Fruit fly (Drosophila melanogaster) whole organism, embryonic: ENCODE measurements around the gene CG14431.

Experiments
- Adf1 ChIP-seq: fragments of 200-800 bp; sonication (Bioruptor generic); IDR thresholded peaks from 2 replicates; pipeline ENCODE4 v1.3.6; 2022; ENCODE audit warnings: missing biosample characterization, missing genetic modification characterization
- Asciz ChIP-seq: fragments of 200-800 bp; sonication (Bioruptor generic); optimal IDR thresholded peaks from 2 replicates; lab custom pipeline; 2017; ENCODE audit warnings: missing biosample characterization, mild to moderate bottlenecking, missing genetic modification characterization, missing genetic modification reagents
- B-H2 ChIP-seq: fragments of 200-800 bp; sonication (Bioruptor generic); optimal IDR thresholded peaks from 2 replicates; lab custom pipeline; 2018; ENCODE audit warnings: missing biosample characterization, mild to moderate bottlenecking, missing genetic modification characterization
- CG10147 ChIP-seq: fragments of 200-800 bp; sonication (Bioruptor generic); optimal IDR thresholded peaks from 2 replicates; lab custom pipeline; 2019; ENCODE audit warnings: missing biosample characterization, mild to moderate bottlenecking, missing genetic modification characterization, moderate library complexity
- CG11398 ChIP-seq: fragments of 200-800 bp; sonication (Bioruptor generic); optimal IDR thresholded peaks from 2 replicates; lab custom pipeline; 2016; ENCODE audit warnings: missing biosample characterization, missing genetic modification characterization
- CG1647 ChIP-seq: fragments of 200-800 bp; sonication (Bioruptor generic); optimal IDR thresholded peaks from 3 replicates; lab custom pipeline; 2016; ENCODE audit warnings: missing biosample characterization, missing genetic modification characterization
- CG16779 ChIP-seq: fragments of 200-800 bp; sonication (Bioruptor generic); IDR thresholded peaks from 2 replicates; pipeline ENCODE4 v1.3.6; 2022; ENCODE audit warnings: missing biosample characterization, missing genetic modification characterization
- CG17186 ChIP-seq: fragments of 200-800 bp; sonication (Bioruptor generic); optimal IDR thresholded peaks from 3 replicates; lab custom pipeline; 2017; ENCODE audit warnings: missing biosample characterization, missing genetic modification reagents, missing genetic modification characterization
- CG2875 ChIP-seq: fragments of 200-800 bp; sonication (Bioruptor generic); optimal IDR thresholded peaks from 2 replicates; lab custom pipeline; 2017; ENCODE audit warnings: missing biosample characterization, mild to moderate bottlenecking, missing genetic modification characterization, missing genetic modification reagents
- CG31365 ChIP-seq: fragments of 200-800 bp; sonication (Bioruptor generic); optimal IDR thresholded peaks from 2 replicates; lab custom pipeline; 2018; ENCODE audit warnings: missing biosample characterization, mild to moderate bottlenecking, missing genetic modification characterization
- CG3163 ChIP-seq: fragments of 200-800 bp; sonication (Bioruptor generic); optimal IDR thresholded peaks from 3 replicates; lab custom pipeline; 2016; ENCODE audit warnings: missing biosample characterization, missing genetic modification characterization
- CG4360 ChIP-seq: fragments of 200-800 bp; sonication (Bioruptor generic); IDR thresholded peaks from 2 replicates; pipeline ENCODE4 v1.3.6; 2022; ENCODE audit warnings: missing biosample characterization, missing genetic modification characterization
- CG6272 ChIP-seq: fragments of 200-800 bp; sonication (Bioruptor generic); IDR thresholded peaks from 2 replicates; pipeline ENCODE4 v1.3.6; 2022; ENCODE audit warnings: missing biosample characterization, missing genetic modification characterization
- CG6654 ChIP-seq: fragments of 200-800 bp; sonication (Bioruptor generic); optimal IDR thresholded peaks from 2 replicates; lab custom pipeline; 2017; ENCODE audit warnings: missing biosample characterization, mild to moderate bottlenecking, missing genetic modification characterization
- CG6791 ChIP-seq: fragments of 200-800 bp; sonication (Bioruptor generic); IDR thresholded peaks from 3 replicates; pipeline ENCODE4 v1.3.6; 2022; ENCODE audit warnings: missing biosample characterization, missing genetic modification characterization; ENCODE audit not compliant: partially characterized antibody
- CG8765 ChIP-seq: fragments of 200-800 bp; sonication (Bioruptor generic); IDR thresholded peaks from 2 replicates; pipeline ENCODE4 v1.3.6; 2022; ENCODE audit warnings: missing biosample characterization, missing genetic modification characterization
- Dek ChIP-seq: fragments of 200-800 bp; sonication (Bioruptor generic); optimal IDR thresholded peaks from 3 replicates; lab custom pipeline; 2019; ENCODE audit warnings: missing biosample characterization, mild to moderate bottlenecking, missing genetic modification characterization, moderate library complexity
- Dfd ChIP-seq, 2 experiments: fragments of >200 bp; optimal IDR thresholded peaks; 2 replicates each; lab custom pipeline; 2017; ENCODE audit warnings: missing biosample characterization in 2 of 2, missing genetic modification characterization in 2 of 2
- GATAe ChIP-seq: fragments of 200-800 bp; sonication (Bioruptor generic); conservative IDR thresholded peaks from 2 replicates; pipeline ENCODE4 v1.3.6; 2022; ENCODE audit warnings: missing biosample characterization, missing genetic modification characterization
- HLH3B ChIP-seq: fragments of 200-800 bp; sonication (Bioruptor generic); IDR thresholded peaks from 2 replicates; pipeline ENCODE4 v1.3.6; 2022; ENCODE audit warnings: missing biosample characterization, missing genetic modification characterization
- Hmr ChIP-seq: fragments of 200-800 bp; sonication (Bioruptor generic); optimal IDR thresholded peaks from 3 replicates; lab custom pipeline; 2017; ENCODE audit warnings: mild to moderate bottlenecking, missing biosample characterization, missing genetic modification reagents, missing genetic modification characterization
- Hr51 ChIP-seq, 2 experiments: fragments of 200-800 bp; sonication (Bioruptor generic); optimal IDR thresholded peaks; 2 replicates in 1 of 2; 3 replicates in 1 of 2; lab custom pipeline; 2016 to 2018; ENCODE audit warnings: missing biosample characterization in 2 of 2, missing genetic modification characterization in 2 of 2, mild to moderate bottlenecking in 1 of 2, moderate library complexity in 1 of 2
- Myb ChIP-seq: fragments of 200-800 bp; sonication (Bioruptor generic); optimal IDR thresholded peaks from 2 replicates; lab custom pipeline; 2016; ENCODE audit warnings: missing biosample characterization, missing genetic modification characterization
- NC2β ChIP-seq: fragments of 200-800 bp; sonication (Bioruptor generic); optimal IDR thresholded peaks from 2 replicates; lab custom pipeline; 2016; ENCODE audit warnings: missing biosample characterization, missing genetic modification characterization
- Nf-YA ChIP-seq: fragments of 200-800 bp; sonication (Bioruptor generic); IDR thresholded peaks from 2 replicates; pipeline ENCODE4 v1.3.6; 2022; ENCODE audit warnings: missing biosample characterization, missing genetic modification characterization
- PHDP ChIP-seq: fragments of 200-800 bp; sonication (Bioruptor generic); optimal IDR thresholded peaks from 3 replicates; lab custom pipeline; 2018; ENCODE audit warnings: missing biosample characterization, mild to moderate bottlenecking, missing genetic modification characterization, moderate library complexity
- Spps ChIP-seq: fragments of 200-800 bp; sonication (Bioruptor generic); optimal IDR thresholded peaks from 2 replicates; lab custom pipeline; 2018; ENCODE audit warnings: missing biosample characterization, mild to moderate bottlenecking, missing genetic modification characterization
- Ssrp ChIP-seq: fragments of 200-800 bp; sonication (Bioruptor generic); optimal IDR thresholded peaks from 2 replicates; lab custom pipeline; 2018; ENCODE audit warnings: missing biosample characterization, mild to moderate bottlenecking, missing genetic modification characterization, moderate library complexity
- Vsx1 ChIP-seq: fragments of 200-800 bp; sonication (Bioruptor generic); optimal IDR thresholded peaks from 2 replicates; lab custom pipeline; 2017; ENCODE audit warnings: missing biosample characterization, mild to moderate bottlenecking, missing genetic modification characterization, missing genetic modification reagents
- ab ChIP-seq: fragments of 200-800 bp; sonication (Bioruptor generic); optimal IDR thresholded peaks from 2 replicates; lab custom pipeline; 2016; ENCODE audit warnings: missing biosample characterization, missing genetic modification characterization
- chif ChIP-seq, 2 experiments: fragments of 200-800 bp; sonication (Bioruptor generic); optimal IDR thresholded peaks; 3 replicates each; lab custom pipeline; 2016; ENCODE audit warnings: missing biosample characterization in 2 of 2, missing genetic modification characterization in 2 of 2
- dmrt99B ChIP-seq: fragments of 200-800 bp; sonication (Bioruptor generic); optimal IDR thresholded peaks from 2 replicates; lab custom pipeline; 2018; ENCODE audit warnings: missing biosample characterization, mild to moderate bottlenecking, missing genetic modification characterization, moderate library complexity
- fru ChIP-seq: fragments of >200 bp; optimal IDR thresholded peaks from 2 replicates; lab custom pipeline; 2017
- ftz-f1 ChIP-seq: fragments of 200-800 bp; sonication (Bioruptor generic); optimal IDR thresholded peaks from 2 replicates; lab custom pipeline; 2016; ENCODE audit warnings: missing biosample characterization, missing genetic modification characterization
- gce ChIP-seq: fragments of 200-800 bp; sonication (Bioruptor generic); IDR thresholded peaks from 3 replicates; pipeline ENCODE4 v1.3.6; 2022; ENCODE audit warnings: missing biosample characterization, missing genetic modification characterization
- gcm ChIP-seq: fragments of 200-800 bp; sonication (Bioruptor generic); optimal IDR thresholded peaks from 2 replicates; lab custom pipeline; 2019; ENCODE audit warnings: missing biosample characterization, mild to moderate bottlenecking, missing genetic modification characterization, moderate library complexity
- lilli ChIP-seq: fragments of 200-800 bp; sonication (Bioruptor generic); optimal IDR thresholded peaks from 3 replicates; lab custom pipeline; 2016; ENCODE audit warnings: missing biosample characterization, missing genetic modification characterization
- maf-S ChIP-seq: fragments of 200-800 bp; sonication (Bioruptor generic); optimal IDR thresholded peaks from 2 replicates; lab custom pipeline; 2016; ENCODE audit warnings: missing biosample characterization, missing genetic modification characterization
- oc ChIP-seq: fragments of 200-800 bp; sonication (Bioruptor generic); optimal IDR thresholded peaks from 2 replicates; lab custom pipeline; 2018; ENCODE audit warnings: missing biosample characterization, mild to moderate bottlenecking, missing genetic modification characterization, moderate library complexity
- pnt ChIP-seq: fragments of 200-800 bp; sonication (Bioruptor generic); optimal IDR thresholded peaks from 3 replicates; lab custom pipeline; 2016; ENCODE audit warnings: missing biosample characterization, missing genetic modification characterization
- ro ChIP-seq: fragments of 200-800 bp; sonication (Bioruptor generic); IDR thresholded peaks from 2 replicates; pipeline ENCODE4 v1.3.6; 2022; ENCODE audit warnings: missing biosample characterization, missing genetic modification characterization
- salm ChIP-seq: fragments of 200-800 bp; sonication (Bioruptor generic); optimal IDR thresholded peaks from 2 replicates; lab custom pipeline; 2018; ENCODE audit warnings: missing biosample characterization, mild to moderate bottlenecking, missing genetic modification characterization
- shn ChIP-seq: fragments of 200-800 bp; sonication (Bioruptor generic); optimal IDR thresholded peaks from 3 replicates; lab custom pipeline; 2016; ENCODE audit warnings: missing biosample characterization, missing genetic modification characterization
- sima ChIP-seq: fragments of 200-800 bp; sonication (Bioruptor generic); optimal IDR thresholded peaks from 2 replicates; lab custom pipeline; 2016; ENCODE audit warnings: missing biosample characterization, missing genetic modification characterization
- slbo ChIP-seq: fragments of 200-800 bp; sonication (Bioruptor generic); IDR thresholded peaks from 2 replicates; pipeline ENCODE4 v1.3.6; 2022; ENCODE audit warnings: missing biosample characterization, missing genetic modification characterization
- sob ChIP-seq: fragments of 200-800 bp; sonication (Bioruptor generic); IDR thresholded peaks from 2 replicates; pipeline ENCODE4 v1.3.6; 2022; ENCODE audit warnings: missing biosample characterization, missing genetic modification characterization
- tx ChIP-seq: fragments of 200-800 bp; sonication (Bioruptor generic); optimal IDR thresholded peaks from 2 replicates; lab custom pipeline; 2016; ENCODE audit warnings: missing biosample characterization, missing genetic modification characterization
- wek ChIP-seq: fragments of 200-800 bp; sonication (Bioruptor generic); optimal IDR thresholded peaks from 3 replicates; lab custom pipeline; 2018; ENCODE audit warnings: missing biosample characterization, mild to moderate bottlenecking, missing genetic modification characterization, moderate library complexity
- z ChIP-seq: fragments of 200-800 bp; sonication (Bioruptor generic); IDR thresholded peaks from 3 replicates; pipeline ENCODE4 v1.3.6; 2022; ENCODE audit warnings: missing biosample characterization, missing genetic modification characterization
- zen2 ChIP-seq: fragments of 200-800 bp; sonication (Bioruptor generic); IDR thresholded peaks from 3 replicates; pipeline ENCODE4 v1.3.6; 2022; ENCODE audit warnings: missing biosample characterization, missing genetic modification characterization; ENCODE audit not compliant: partially characterized antibody

Gene CG14431

dm6 chrX:7011063-7011743 is 103.1 kb downstream of the CG14431 start, which contains the start of the genes cm, sloth1 and sloth2 (continued):
- peak; percentile 50 for TF ChIP-seq wek (GFP tag; lab: Kevin White, UChicago)
- TF ChIP-seq CG3163 (GFP tag; lab: Kevin White, UChicago) = peak; percentile 55
- peak; percentile 85 for TF ChIP-seq PHDP (tag; lab: Kevin White, UChicago)
- TF ChIP-seq fru = no peak
- TF ChIP-seq Hr51 (GFP tag; optimal IDR thresholded peaks at IDR 0.05; lab: Kevin White, UChicago) = peak; percentile 83 to 93
- peak; percentile 81 for TF ChIP-seq CG8765
- peak; percentile 85 for TF ChIP-seq CG11398
- peak; percentile 69 for TF ChIP-seq Myb (GFP tag; lab: Kevin White, UChicago)
- TF ChIP-seq Dfd (GFP tag; optimal IDR thresholded peaks at IDR 0.05; lab: Kevin White, UChicago) = no peak
- TF ChIP-seq CG10147 = peak; percentile 77
- TF ChIP-seq CG6654 (GFP tag; lab: Kevin White, UChicago) = no peak
- peak; percentile 92 for TF ChIP-seq lilli (GFP tag; lab: Kevin White, UChicago)
- peak; percentile 71 for TF ChIP-seq CG6791 (GFP tag; lab: Robert Waterston, UW)
- TF ChIP-seq CG1647 (GFP tag; lab: Kevin White, UChicago) = peak; percentile 59
- TF ChIP-seq Adf1 (GFP tag; lab: Robert Waterston, UW) = peak; percentile 39
- TF ChIP-seq Dek (tag; lab: Kevin White, UChicago) = peak; percentile 81
- peak; percentile 76; the same call in 1 of the 2 replicates for TF ChIP-seq CG16779 (GFP tag; lab: Robert Waterston, UW)
- no peak for TF ChIP-seq CG17186 (GFP tag; lab: Kevin White, UChicago)
- TF ChIP-seq HLH3B (GFP tag; lab: Robert Waterston, UW) = peak; percentile 85
- peak; percentile 78 for TF ChIP-seq gcm (GFP tag; lab: Kevin White, UChicago)
- no peak for TF ChIP-seq ro
- 0 out of 2 replicates have a peak, but pooled peaks have one; percentile 24 for TF ChIP-seq CG4360 (GFP tag; lab: Robert Waterston, UW)
- TF ChIP-seq Asciz (GFP tag; lab: Kevin White, UChicago) = peak; percentile 51
- TF ChIP-seq ab = peak; percentile 76
- TF ChIP-seq Ssrp (tag; lab: Kevin White, UChicago) = peak; percentile 74
- peak; percentile 89 for TF ChIP-seq tx (GFP tag; lab: Kevin White, UChicago)
- TF ChIP-seq Vsx1 (GFP tag; lab: Kevin White, UChicago) = peak; percentile 33
- peak; percentile 67 for TF ChIP-seq oc
- TF ChIP-seq pnt (GFP tag; lab: Kevin White, UChicago) = peak; percentile 83
- TF ChIP-seq gce (GFP tag; lab: Robert Waterston, UW) = no peak
- peak; percentile 84 for TF ChIP-seq B-H2 (GFP tag; lab: Kevin White, UChicago)
- TF ChIP-seq zen2 (GFP tag; lab: Robert Waterston, UW) = peak; percentile 74; the same call in 1 of the 3 replicates
- TF ChIP-seq ftz-f1 (GFP tag; lab: Kevin White, UChicago) = peak; percentile 45
- peak; percentile 87 for TF ChIP-seq Hmr
- peak; percentile 87 for TF ChIP-seq maf-S (GFP tag; lab: Kevin White, UChicago)
- no peak for TF ChIP-seq GATAe (GFP tag; lab: Robert Waterston, UW)
- TF ChIP-seq salm = peak; percentile 74
- TF ChIP-seq slbo (GFP tag; lab: Robert Waterston, UW) = peak; percentile 95
- TF ChIP-seq Nf-YA (GFP tag; lab: Robert Waterston, UW) = peak; percentile 72
- peak; percentile 33 for TF ChIP-seq CG31365 (tag; lab: Kevin White, UChicago)
- peak; percentile 69 for TF ChIP-seq Spps (tag; lab: Kevin White, UChicago)
- peak; percentile 91 for TF ChIP-seq NC2β (GFP tag; lab: Kevin White, UChicago)
- TF ChIP-seq sima = no peak
- peak; percentile 80 for TF ChIP-seq dmrt99B (tag; lab: Kevin White, UChicago)
- no peak for TF ChIP-seq z
- peak; percentile 79 to 88 for TF ChIP-seq chif (GFP tag; optimal IDR thresholded peaks at IDR 0.05; lab: Kevin White, UChicago)
- TF ChIP-seq CG2875 (GFP tag; lab: Kevin White, UChicago) = peak; percentile 67
- TF ChIP-seq sob (GFP tag; lab: Robert Waterston, UW) = peak; percentile 92
- TF ChIP-seq shn (GFP tag; lab: Kevin White, UChicago) = peak; percentile 84
- peak; percentile 91 for TF ChIP-seq CG6272 (GFP tag; lab: Robert Waterston, UW)
